Worm (Caenorhabditis elegans): ENCODE data around the gene Y62F5A.12.
A peak's percentile ranks its signal among the peaks of the same experiment; 100 is the strongest.

The Y62F5A.12 gene

ce11 chrII:11534429-11535099, at the start of gene Y62F5A.12 (continued):
- TF ChIP-seq skn-1 (tag; optimal IDR thresholded peaks at IDR 0.05): peak; percentile 42
- peak; percentile 89 for TF ChIP-seq isw-1 (GFP tag; IDR thresholded peaks at IDR 0.05)
- TF ChIP-seq ceh-8 (GFP tag; optimal IDR thresholded peaks at IDR 0.05): peak; percentile 57
- TF ChIP-seq nhr-47 (tag; optimal IDR thresholded peaks at IDR 0.05): peak; percentile 92
- peak; percentile 91 for TF ChIP-seq lir-3 (tag; optimal IDR thresholded peaks at IDR 0.05; ENCODE audit: poor library complexity)
- peak; percentile 89 for TF ChIP-seq snu-23 (GFP tag; optimal IDR thresholded peaks at IDR 0.05)
- TF ChIP-seq efl-3 (GFP tag; optimal IDR thresholded peaks at IDR 0.05): peak; percentile 10
- peak; percentile 82 to 90 for TF ChIP-seq efl-1 (optimal IDR thresholded peaks at IDR 0.05)
- TF ChIP-seq efl-1 (GFP tag; optimal IDR thresholded peaks at IDR 0.05 in 1 of 2): peak; percentile 87 to 99

- TF ChIP-seq dsc-1 (tag; optimal IDR thresholded peaks at IDR 0.05) (no peak), nhr-84 (tag; optimal IDR thresholded peaks at IDR 0.05) (no peak), sup-37 (GFP tag; optimal IDR thresholded peaks at IDR 0.05) (no peak)
Measured at ce11 chrII:11582698-11583097, 48.4 kb upstream of the Y62F5A.12 start, which contains the start of gene ints-7. Gene ints-7 (plus strand): TSS chrII:11582849.

ce11 chrII:11578327-11578726, 44.0 kb upstream of the Y62F5A.12 start, which contains the start of gene smc-6:
Gene smc-6 (plus strand): TSS chrII:11578716.
- TF ChIP-seq C04F5.9 (tag; optimal IDR thresholded peaks at IDR 0.05) (no peak), ceh-82 (tag; optimal IDR thresholded peaks at IDR 0.05) (peak in 1 of 3 experiments; percentile 58), aha-1 (tag; optimal IDR thresholded peaks at IDR 0.05) (no peak), lin-39 (tag; optimal IDR thresholded peaks at IDR 0.05) (no peak), fkh-8 (tag; optimal IDR thresholded peaks at IDR 0.05) (peak; percentile 5), ama-1 (optimal IDR thresholded peaks at IDR 0.05) (no peak), snu-23 (GFP tag; optimal IDR thresholded peaks at IDR 0.05) (no peak), lin-13 (GFP tag; optimal IDR thresholded peaks at IDR 0.05) (no peak), isw-1 (GFP tag; IDR thresholded peaks at IDR 0.05) (peak; percentile 23; the same call in 1 of the 2 replicates), nhr-76 (tag; optimal IDR thresholded peaks at IDR 0.05) (no peak), ets-5 (GFP tag; IDR thresholded peaks at IDR 0.05) (no peak), mdl-1 (tag; optimal IDR thresholded peaks at IDR 0.05) (peak in 1 of 2 experiments; percentile 19), pax-3 (tag; optimal IDR thresholded peaks at IDR 0.05) (no peak), swsn-7 (tag; optimal IDR thresholded peaks at IDR 0.05) (no peak), skn-1 (tag; optimal IDR thresholded peaks at IDR 0.05) (peak; percentile 70), zip-4 (GFP tag; optimal IDR thresholded peaks at IDR 0.05) (peak; percentile 90), grh-1 (GFP tag; IDR thresholded peaks at IDR 0.05) (no peak), mef-2 (tag; optimal IDR thresholded peaks at IDR 0.05) (no peak), nhr-28 (tag; optimal IDR thresholded peaks at IDR 0.05) (no peak), lin-35 (GFP tag; optimal IDR thresholded peaks at IDR 0.05) (peak; percentile 64 to 80), lir-3 (tag; optimal IDR thresholded peaks at IDR 0.05; ENCODE audit: poor library complexity) (peak; percentile 33), lin-15B (tag; optimal IDR thresholded peaks at IDR 0.05) (peak; percentile 47), blmp-1 (tag; optimal IDR thresholded peaks at IDR 0.05) (peak; percentile 33), fkh-10 (GFP tag; optimal IDR thresholded peaks at IDR 0.05) (no peak), nhr-85 (tag) (no peak), dpl-1 (GFP tag; optimal IDR thresholded peaks at IDR 0.05) (peak; percentile 57 to 82 (median 74)), F16B12.6 (tag; optimal IDR thresholded peaks at IDR 0.05) (no peak), lsy-2 (tag; optimal IDR thresholded peaks at IDR 0.05) (peak in 1 of 2 experiments; percentile 70), ceh-90 (tag; optimal IDR thresholded peaks at IDR 0.05) (peak; percentile 49), mep-1 (tag; optimal IDR thresholded peaks at IDR 0.05) (peak; percentile 43), ztf-4 (tag; optimal IDR thresholded peaks at IDR 0.05) (no peak), rnt-1 (tag; optimal IDR thresholded peaks at IDR 0.05) (peak; percentile 42), hlh-4 (tag; optimal IDR thresholded peaks at IDR 0.05) (no peak), efl-1 (optimal IDR thresholded peaks at IDR 0.05) (peak; percentile 67 to 70), efl-1 (GFP tag; optimal IDR thresholded peaks at IDR 0.05 in 1 of 2) (peak; percentile 81 to 97), C16A3.4 (tag; optimal IDR thresholded peaks at IDR 0.05) (peak; percentile 4)

Data from whole organism, L1 larva.